Worm (Caenorhabditis elegans) whole organism, late embryonic: ENCODE data around the gene coa-7.

ENCODE experiments used
- Y22D7AL.16 ChIP-seq: sonication (generic microtip); optimal IDR thresholded peaks from 2 replicates; lab custom pipeline; 2016; ENCODE audit warnings: missing genetic modification characterization, missing compliant biosample characterization
- ceh-2 ChIP-seq: sonication (generic microtip); optimal IDR thresholded peaks from 2 replicates; lab custom pipeline; 2016; ENCODE audit warnings: missing genotype, missing genetic modification characterization, missing compliant biosample characterization
- dve-1 ChIP-seq: sonication (generic microtip); optimal IDR thresholded peaks from 2 replicates; lab custom pipeline; 2017; ENCODE audit warnings: antibody characterized with exemption, mild to moderate bottlenecking, missing genetic modification characterization, missing compliant biosample characterization
- elt-2 ChIP-seq: sonication (generic microtip); optimal IDR thresholded peaks from 2 replicates; lab custom pipeline; 2016; ENCODE audit warnings: missing genetic modification reagents, missing genetic modification characterization, missing compliant biosample characterization
- fkh-10 ChIP-seq: fragments of 150-350 bp; optimal IDR thresholded peaks from 2 replicates; lab custom pipeline; 2014; ENCODE audit warnings: missing biosample characterization, missing genetic modification reagents, missing genetic modification characterization
- fkh-6 ChIP-seq: sonication (generic microtip); optimal IDR thresholded peaks from 2 replicates; lab custom pipeline; 2016; ENCODE audit warnings: missing genetic modification characterization, missing compliant biosample characterization
- nhr-11 ChIP-seq: fragments of 150-350 bp; optimal IDR thresholded peaks from 2 replicates; lab custom pipeline; 2014; ENCODE audit warnings: missing biosample characterization, missing genetic modification characterization
- pqm-1 ChIP-seq: sonication (generic microtip); optimal IDR thresholded peaks from 2 replicates; lab custom pipeline; 2016; ENCODE audit warnings: missing genetic modification characterization, missing compliant biosample characterization
- tbx-2 ChIP-seq: sonication (generic microtip); optimal IDR thresholded peaks from 2 replicates; lab custom pipeline; 2016; ENCODE audit warnings: missing genetic modification characterization, missing compliant biosample characterization
- unc-86 ChIP-seq: sonication (generic microtip); optimal IDR thresholded peaks from 2 replicates; lab custom pipeline; 2016; ENCODE audit warnings: missing genetic modification characterization, missing compliant biosample characterization

DNA sequence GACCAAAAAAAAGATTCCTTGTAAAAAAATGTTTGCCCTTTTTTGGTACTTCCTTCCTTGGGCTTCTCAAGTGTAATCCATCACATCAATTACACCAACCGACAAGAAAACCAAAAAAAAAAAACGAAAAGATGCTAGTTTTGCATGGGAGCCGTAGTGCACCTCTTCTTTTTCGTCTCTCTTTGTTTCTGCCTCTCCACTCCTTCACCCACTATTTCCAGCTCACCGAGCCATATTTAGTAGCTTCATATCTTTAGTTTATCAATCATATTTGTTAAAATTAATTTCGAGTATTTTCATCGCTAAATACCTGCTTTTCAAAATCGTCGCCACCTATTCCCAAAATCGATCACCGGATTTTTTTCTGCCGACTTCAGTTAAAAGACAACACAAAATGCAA, 50.2 kb downstream of the coa-7 start, which contains the start of gene F07A11.4:
- TF ChIP-seq nhr-11 (tag; lab: Kevin White, UChicago) (no peak), dve-1 (tag; lab: Kevin White, UChicago) (no peak), Y22D7AL.16 (tag; lab: Kevin White, UChicago) (no peak), unc-86 (tag; lab: Kevin White, UChicago) (no peak), elt-2 (tag; lab: Kevin White, UChicago) (no peak), fkh-6 (tag; lab: Kevin White, UChicago) (no peak), pqm-1 (tag; lab: Kevin White, UChicago) (no peak), fkh-10 (GFP tag; lab: Kevin White, UChicago) (no peak), tbx-2 (tag; lab: Kevin White, UChicago) (no peak), ceh-2 (tag; lab: Kevin White, UChicago) (no peak)
